Worm (Caenorhabditis elegans) whole organism, young adult: ENCODE measurements around the gene tsp-20.

Source experiments
- dox-1 ChIP-seq: fragments of 200-800 bp; sonication (Bioruptor generic); IDR thresholded peaks from 2 replicates; pipeline ENCODE4 v1.3.6; 2022; ENCODE audit warnings: missing genetic modification reagents, missing genetic modification characterization, missing compliant biosample characterization
- efl-1 ChIP-seq: fragments of 150-350 bp; optimal IDR thresholded peaks from 2 replicates; lab custom pipeline; 2014; ENCODE audit warnings: missing biosample characterization, missing genetic modification reagents, missing genetic modification characterization

DNA sequence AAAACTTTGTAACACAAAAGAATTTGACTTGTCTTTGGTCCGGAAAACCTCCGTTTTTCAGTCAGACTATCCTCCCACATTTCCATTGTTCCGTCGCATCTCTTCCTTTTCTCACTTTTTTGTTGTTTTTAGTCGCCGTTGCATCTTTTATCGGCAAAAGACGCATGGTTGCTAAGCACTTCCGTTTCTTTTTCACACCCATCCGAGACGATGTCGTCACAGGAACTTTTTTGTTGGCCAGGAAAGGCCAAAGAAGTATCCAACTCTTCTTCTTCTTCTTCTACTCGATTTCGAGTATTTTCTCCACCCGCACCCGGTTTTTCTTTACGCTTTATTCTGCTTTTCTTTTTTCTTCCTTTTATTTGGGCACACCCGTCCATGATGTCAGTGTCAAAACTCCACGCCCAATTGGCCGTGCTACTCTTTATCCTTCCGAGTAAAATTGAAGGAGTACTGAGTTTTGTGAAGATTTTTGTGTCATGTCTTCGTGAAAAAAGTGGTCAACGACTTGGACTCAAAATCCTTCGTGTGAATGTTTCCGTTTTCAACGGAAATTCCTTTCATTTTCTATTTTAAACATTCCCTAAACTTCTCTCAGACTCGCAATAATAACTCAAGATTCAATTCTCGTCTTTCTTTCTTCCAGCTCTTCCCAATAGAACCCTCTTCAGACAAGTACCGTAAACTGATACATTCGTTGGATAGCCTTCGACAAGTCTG lies 8.6 kb downstream of the tsp-20 start, which contains the start of gene B0198.2:
- TF ChIP-seq efl-1 (GFP tag; lab: Kevin White, UChicago), result no peak
- no peak for TF ChIP-seq dox-1
